Worm (Caenorhabditis elegans): ENCODE data around the gene gba-4.

DNA sequence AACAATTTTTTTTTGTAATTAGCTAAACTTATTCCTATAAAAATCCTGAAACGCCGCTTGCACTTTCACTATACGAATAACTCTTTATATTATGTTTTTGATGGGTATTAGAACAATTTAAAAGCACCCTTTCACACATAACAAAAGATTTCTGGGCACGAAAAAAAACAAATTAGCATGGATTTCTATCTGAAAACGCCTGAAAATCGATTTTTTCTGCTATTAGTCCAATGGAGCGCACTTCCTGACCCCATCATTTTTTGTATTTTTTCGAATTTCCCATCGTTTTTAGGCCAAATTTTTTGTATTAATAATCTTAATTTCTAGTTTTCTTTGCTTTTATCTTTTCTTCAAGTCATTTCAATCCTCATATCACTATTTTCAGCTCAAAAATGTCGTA lies 18.7 kb upstream of the gba-4 start, which contains the start of gene F41H10.3:
- TF ChIP-seq mml-1 (tag; optimal IDR thresholded peaks at IDR 0.05) (no peak), aly-2 (tag; optimal IDR thresholded peaks at IDR 0.05) (no peak), lin-39 (tag; optimal IDR thresholded peaks at IDR 0.05) (no peak), nhr-11 (tag; optimal IDR thresholded peaks at IDR 0.05) (no peak), elt-1 (tag; optimal IDR thresholded peaks at IDR 0.05) (no peak), unc-39 (tag; optimal IDR thresholded peaks at IDR 0.05) (no peak), snpc-4 (tag; optimal IDR thresholded peaks at IDR 0.05) (no peak), zag-1 (tag; optimal IDR thresholded peaks at IDR 0.05) (no peak)

Data from whole organism, L3 larva.